Fruit fly (Drosophila melanogaster): Measurements from ENCODE around the gene Rga.

Gene Rga

dm6 chr3R:5592009-5592572 is 20.8 kb downstream of the Rga start (continued):
- no peak for TF ChIP-seq Hmr (GFP tag; optimal IDR thresholded peaks at IDR 0.05)
- TF ChIP-seq Dip2 (GFP tag; IDR thresholded peaks at IDR 0.05): no peak
- TF ChIP-seq CG7357 (GFP tag; IDR thresholded peaks at IDR 0.05): no peak
- no peak for TF ChIP-seq gem (tag; optimal IDR thresholded peaks at IDR 0.05)
- TF ChIP-seq CG3995 (GFP tag; optimal IDR thresholded peaks at IDR 0.05): no peak
- no peak for TF ChIP-seq crol (GFP tag; IDR thresholded peaks at IDR 0.05)
- TF ChIP-seq CG8944 (GFP tag; optimal IDR thresholded peaks at IDR 0.05): no peak
- no peak for TF ChIP-seq croc (GFP tag; conservative IDR thresholded peaks at IDR 0.05)
- no peak for TF ChIP-seq chinmo (GFP tag; IDR thresholded peaks at IDR 0.05; ENCODE audit: partially characterized antibody)
- TF ChIP-seq pan (optimal IDR thresholded peaks at IDR 0.05): no peak
- no peak for TF ChIP-seq pan (GFP tag; optimal IDR thresholded peaks at IDR 0.05 in 1 of 2, IDR thresholded peaks at IDR 0.05 in 1 of 2)
- TF ChIP-seq sr (GFP tag; IDR thresholded peaks at IDR 0.05): peak; percentile 67; the same call in 2 of the 3 replicates
- no peak for TF ChIP-seq sd (tag; optimal IDR thresholded peaks at IDR 0.05)
- TF ChIP-seq Usf (GFP tag; optimal IDR thresholded peaks at IDR 0.05): peak; percentile 91
- TF ChIP-seq CG17385 (GFP tag; optimal IDR thresholded peaks at IDR 0.05): no peak
- no peak for TF ChIP-seq CG4282 (GFP tag; optimal IDR thresholded peaks at IDR 0.05)
- 0 out of 2 replicates have a peak, but pooled peaks have one; percentile 15 for TF ChIP-seq bbx (GFP tag; IDR thresholded peaks at IDR 0.05; ENCODE audit: partially characterized antibody)
- no peak for TF ChIP-seq ind (GFP tag; optimal IDR thresholded peaks at IDR 0.05)
- no peak for TF ChIP-seq CG1233 (GFP tag; optimal IDR thresholded peaks at IDR 0.05)
- no peak for TF ChIP-seq run (tag; optimal IDR thresholded peaks at IDR 0.05)
- TF ChIP-seq z (GFP tag; IDR thresholded peaks at IDR 0.05): no peak
- TF ChIP-seq org-1 (GFP tag; optimal IDR thresholded peaks at IDR 0.05): no peak
- TF ChIP-seq grn (GFP tag; optimal IDR thresholded peaks at IDR 0.05): no peak
- no peak for TF ChIP-seq gfzf (GFP tag; optimal IDR thresholded peaks at IDR 0.05)
- TF ChIP-seq fu2 (GFP tag; optimal IDR thresholded peaks at IDR 0.05): no peak
- TF ChIP-seq pita (GFP tag; optimal IDR thresholded peaks at IDR 0.05): no peak
- no peak for TF ChIP-seq NfI (GFP tag; optimal IDR thresholded peaks at IDR 0.05)
- TF ChIP-seq Myb (GFP tag; optimal IDR thresholded peaks at IDR 0.05): no peak
- no peak for TF ChIP-seq CG8281 (tag; optimal IDR thresholded peaks at IDR 0.05)
- no peak for TF ChIP-seq Lpt (GFP tag; optimal IDR thresholded peaks at IDR 0.05)
- no peak for TF ChIP-seq zf30C (GFP tag; optimal IDR thresholded peaks at IDR 0.05)
- no peak for TF ChIP-seq ERR (GFP tag; optimal IDR thresholded peaks at IDR 0.05)
- no peak for TF ChIP-seq CG7928 (GFP tag; optimal IDR thresholded peaks at IDR 0.05)
- TF ChIP-seq ci (GFP tag; IDR thresholded peaks at IDR 0.05): no peak
- TF ChIP-seq zen2 (GFP tag; IDR thresholded peaks at IDR 0.05; ENCODE audit: partially characterized antibody): no peak
- no peak for TF ChIP-seq fd3F (GFP tag; optimal IDR thresholded peaks at IDR 0.05)
- TF ChIP-seq CG6765 (GFP tag; optimal IDR thresholded peaks at IDR 0.05): no peak
- TF ChIP-seq unc-4 (GFP tag; IDR thresholded peaks at IDR 0.05; ENCODE audit: partially characterized antibody): no peak
- no peak for TF ChIP-seq klu (GFP tag; IDR thresholded peaks at IDR 0.05)
- TF ChIP-seq Blimp-1 (GFP tag; optimal IDR thresholded peaks at IDR 0.05): no peak
- peak; percentile 13 for TF ChIP-seq CG10543 (GFP tag; optimal IDR thresholded peaks at IDR 0.05)
- no peak for TF ChIP-seq CG18262 (tag; optimal IDR thresholded peaks at IDR 0.05)
- no peak for TF ChIP-seq Poxn (GFP tag; IDR thresholded peaks at IDR 0.05)
- no peak for TF ChIP-seq bcd (GFP tag; optimal IDR thresholded peaks at IDR 0.05)
- no peak for TF ChIP-seq stc (GFP tag; IDR thresholded peaks at IDR 0.05)
- peak; percentile 71 for TF ChIP-seq Elba2 (GFP tag; optimal IDR thresholded peaks at IDR 0.05)
- peak; percentile 57 for TF ChIP-seq sug (tag; optimal IDR thresholded peaks at IDR 0.05)
- TF ChIP-seq Kr (GFP tag; optimal IDR thresholded peaks at IDR 0.05): no peak
- no peak for TF ChIP-seq CHES-1-like (GFP tag; optimal IDR thresholded peaks at IDR 0.05)
- no peak for TF ChIP-seq Gug (GFP tag; IDR thresholded peaks at IDR 0.05)
- TF ChIP-seq CG6272 (GFP tag; IDR thresholded peaks at IDR 0.05): no peak

Measured in whole organism, embryonic.